Worm (Caenorhabditis elegans) whole organism, early embryonic: ENCODE data around the gene tyr-2.
A peak's percentile ranks its signal among the peaks of the same experiment; 100 is the strongest.

Experiments
- B0310.2 ChIP-seq: sonication (generic microtip); optimal IDR thresholded peaks from 2 replicates; lab custom pipeline; 2016; ENCODE audit warnings: mild to moderate bottlenecking, missing genetic modification characterization, missing compliant biosample characterization
- F13C5.2 ChIP-seq: sonication (generic microtip); optimal IDR thresholded peaks from 2 replicates; lab custom pipeline; 2017; ENCODE audit warnings: mild to moderate bottlenecking, missing genetic modification characterization, inconsistent platforms, missing compliant biosample characterization
- aly-1 ChIP-seq: sonication (generic microtip); optimal IDR thresholded peaks from 2 replicates; lab custom pipeline; 2016; ENCODE audit warnings: missing genetic modification characterization, missing compliant biosample characterization
- ama-1 ChIP-seq: fragments of 150-350 bp; optimal IDR thresholded peaks from 2 replicates; lab custom pipeline; 2014
- ceh-13 ChIP-seq: fragments of 200-800 bp; sonication (Bioruptor generic); optimal IDR thresholded peaks from 2 replicates; lab custom pipeline; 2018; ENCODE audit warnings: mild to moderate bottlenecking, missing genetic modification characterization, missing compliant biosample characterization
- ceh-36 ChIP-seq: sonication (generic microtip); optimal IDR thresholded peaks from 2 replicates; lab custom pipeline; 2016; ENCODE audit warnings: missing genetic modification characterization, inconsistent platforms, missing compliant biosample characterization
- ets-7 ChIP-seq: sonication (generic microtip); optimal IDR thresholded peaks from 2 replicates; lab custom pipeline; 2016; ENCODE audit warnings: missing genotype, missing genetic modification characterization, missing compliant biosample characterization
- flt-1 ChIP-seq: fragments of 200-800 bp; sonication (Bioruptor generic); IDR thresholded peaks from 2 replicates; pipeline ENCODE4 v1.3.6; 2022; ENCODE audit warnings: missing genetic modification characterization, missing compliant biosample characterization
- hmbx-1 ChIP-seq: sonication (generic microtip); optimal IDR thresholded peaks from 2 replicates; lab custom pipeline; 2016; ENCODE audit warnings: mild to moderate bottlenecking, missing genetic modification characterization, missing compliant biosample characterization
- hmg-4 ChIP-seq: fragments of 200-800 bp; sonication (Bioruptor generic); optimal IDR thresholded peaks from 2 replicates; lab custom pipeline; 2018; ENCODE audit warnings: mild to moderate bottlenecking, missing genetic modification characterization, missing compliant biosample characterization
- hnd-1 ChIP-seq: sonication (generic microtip); optimal IDR thresholded peaks from 2 replicates; lab custom pipeline; 2016; ENCODE audit warnings: missing genetic modification characterization, missing compliant biosample characterization
- pes-1 ChIP-seq: fragments of 200-800 bp; sonication (Bioruptor generic); IDR thresholded peaks from 2 replicates; pipeline ENCODE4 v1.3.6; 2022; ENCODE audit warnings: missing genetic modification reagents, missing genetic modification characterization, missing compliant biosample characterization
- scrt-1 ChIP-seq: fragments of 200-800 bp; sonication (Bioruptor generic); IDR thresholded peaks from 2 replicates; pipeline ENCODE4 v1.3.6; 2022; ENCODE audit warnings: missing genetic modification characterization, missing compliant biosample characterization
- sea-1 ChIP-seq: fragments of 200-800 bp; sonication (Bioruptor generic); conservative IDR thresholded peaks from 2 replicates; pipeline ENCODE4 v1.3.6; 2022; ENCODE audit warnings: missing genetic modification characterization, missing compliant biosample characterization
- tbx-11 ChIP-seq: fragments of 200-800 bp; sonication (Bioruptor generic); IDR thresholded peaks from 2 replicates; pipeline ENCODE4 v1.3.6; 2022; ENCODE audit warnings: missing genetic modification characterization, missing compliant biosample characterization
- tbx-37 ChIP-seq: fragments of 200-800 bp; sonication (Bioruptor generic); conservative IDR thresholded peaks from 2 replicates; pipeline ENCODE4 v1.3.6; 2022; ENCODE audit warnings: missing genetic modification reagents, missing genetic modification characterization, missing compliant biosample characterization
- tra-4 ChIP-seq: sonication (generic microtip); optimal IDR thresholded peaks from 2 replicates; lab custom pipeline; 2017; ENCODE audit warnings: missing genetic modification characterization, missing compliant biosample characterization

Gene tyr-2

ce11 chrIII:13772876-13773275 is 28.9 kb downstream of the tyr-2 start, which contains the start of gene mdt-29:
Gene mdt-29, plus strand, starts transcription at chrIII:13773176.
- TF ChIP-seq aly-1 (tag; lab: Kevin White, UChicago) (no peak), sea-1 (GFP tag; lab: Robert Waterston, UW) (no peak), tbx-37 (no peak), F13C5.2 (no peak), pes-1 (GFP tag; lab: Robert Waterston, UW) (no peak), tbx-11 (no peak), scrt-1 (GFP tag; lab: Robert Waterston, UW) (no peak), tra-4 (tag; lab: Kevin White, UChicago) (no peak), flt-1 (GFP tag; lab: Robert Waterston, UW) (no peak), hmg-4 (GFP tag; lab: Kevin White, UChicago) (no peak), ceh-36 (no peak), hnd-1 (tag; lab: Kevin White, UChicago) (no peak)

ce11 chrIII:13778816-13779215 is 34.8 kb downstream of the tyr-2 start:
- TF ChIP-seq pes-1 (GFP tag; lab: Robert Waterston, UW) (no peak), hnd-1 (tag; lab: Kevin White, UChicago) (no peak), ceh-36 (no peak), tra-4 (tag; lab: Kevin White, UChicago) (no peak), ama-1 (lab: Kevin White, UChicago) (no peak), tbx-37 (no peak), scrt-1 (GFP tag; lab: Robert Waterston, UW) (no peak), hmbx-1 (tag; lab: Kevin White, UChicago) (no peak), ceh-13 (GFP tag; lab: Kevin White, UChicago) (no peak), B0310.2 (tag; lab: Kevin White, UChicago) (no peak), ets-7 (tag; lab: Kevin White, UChicago) (no peak), tbx-11 (no peak)

DNA sequence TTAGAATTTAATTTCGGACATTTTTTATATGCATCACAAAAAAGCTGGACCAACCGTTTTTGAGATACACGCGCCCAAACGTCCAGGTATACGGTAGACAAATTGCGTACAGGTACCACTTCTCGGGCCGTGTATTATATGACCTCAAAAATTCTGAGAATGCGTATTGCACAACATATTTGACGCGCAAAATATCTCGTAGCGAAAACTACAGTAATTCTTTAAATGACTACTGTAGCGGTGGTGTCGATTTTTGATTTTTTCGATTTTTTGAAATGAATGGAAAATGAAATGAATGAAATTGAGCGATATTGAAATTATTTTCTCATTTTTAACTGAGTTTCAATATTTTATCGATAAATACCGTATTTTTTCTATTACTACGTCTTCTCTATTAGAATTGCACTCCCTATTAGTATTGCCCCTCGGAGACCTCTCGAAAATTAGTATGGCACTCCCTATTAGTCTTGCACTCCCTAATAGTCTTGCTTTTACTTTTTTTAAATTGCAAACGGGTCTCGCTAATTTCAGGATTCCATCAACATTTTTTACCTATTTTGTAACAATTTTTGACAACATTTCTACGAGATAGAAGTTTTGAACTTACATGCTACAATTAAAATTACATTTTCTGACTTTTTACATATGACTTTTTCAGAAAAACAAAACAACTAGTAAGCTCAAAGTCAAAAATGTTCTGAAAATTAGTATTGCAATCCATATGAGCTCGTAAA is 35.5 kb downstream of the tyr-2 start:
- TF ChIP-seq hmbx-1 (tag; lab: Kevin White, UChicago): no peak

- TF ChIP-seq ceh-13 (GFP tag; lab: Kevin White, UChicago) (no peak), tbx-37 (no peak), hmbx-1 (tag; lab: Kevin White, UChicago) (no peak), pes-1 (GFP tag; lab: Robert Waterston, UW) (no peak), aly-1 (tag; lab: Kevin White, UChicago) (no peak), scrt-1 (GFP tag; lab: Robert Waterston, UW) (no peak), F13C5.2 (no peak), ceh-36 (peak; percentile 27), ets-7 (tag; lab: Kevin White, UChicago) (no peak), tbx-11 (no peak), flt-1 (GFP tag; lab: Robert Waterston, UW) (no peak), hmg-4 (GFP tag; lab: Kevin White, UChicago) (peak; percentile 41), ama-1 (lab: Kevin White, UChicago) (no peak), tra-4 (tag; lab: Kevin White, UChicago) (no peak), hnd-1 (tag; lab: Kevin White, UChicago) (no peak), B0310.2 (tag; lab: Kevin White, UChicago) (peak; percentile 11), sea-1 (GFP tag; lab: Robert Waterston, UW) (no peak)
Measured at ce11 chrIII:13780199-13780706, 36.2 kb downstream of the tyr-2 start, which contains the start of gene pot-3. Gene pot-3, plus strand, starts transcription at chrIII:13780215.
